Worm (Caenorhabditis elegans) whole organism, mixed stage, embryonic: ENCODE results near the gene lips-11.

ENCODE experiments used
- cnd-1 ChIP-seq: fragments of 200-800 bp; sonication (Bioruptor generic); optimal IDR thresholded peaks from 2 replicates; lab custom pipeline; 2018; ENCODE audit warnings: mild to moderate bottlenecking, missing genetic modification characterization, missing compliant biosample characterization
- lsy-2 ChIP-seq: fragments of 150-350 bp; optimal IDR thresholded peaks from 2 replicates; lab custom pipeline; 2014; ENCODE audit warnings: missing biosample characterization, missing genetic modification characterization
- mls-2 ChIP-seq: sonication (generic microtip); optimal IDR thresholded peaks from 2 replicates; lab custom pipeline; 2016; ENCODE audit warnings: mild to moderate bottlenecking, missing genetic modification characterization, moderate library complexity, missing compliant biosample characterization
- nhr-237 ChIP-seq: fragments of 150-350 bp; optimal IDR thresholded peaks from 2 replicates; lab custom pipeline; 2014; ENCODE audit warnings: missing biosample characterization, missing genetic modification characterization
- nhr-28 ChIP-seq: fragments of 150-350 bp; optimal IDR thresholded peaks from 2 replicates; lab custom pipeline; 2014; ENCODE audit warnings: missing biosample characterization, missing genetic modification characterization
- pha-4 ChIP-seq: fragments of 150-350 bp; optimal IDR thresholded peaks from 2 replicates; lab custom pipeline; 2018; ENCODE audit warnings: missing biosample characterization, missing genetic modification reagents, missing genetic modification characterization
- unc-39 ChIP-seq: fragments of 150-350 bp; optimal IDR thresholded peaks from 2 replicates; lab custom pipeline; 2014; ENCODE audit warnings: missing biosample characterization, missing genetic modification characterization

DNA sequence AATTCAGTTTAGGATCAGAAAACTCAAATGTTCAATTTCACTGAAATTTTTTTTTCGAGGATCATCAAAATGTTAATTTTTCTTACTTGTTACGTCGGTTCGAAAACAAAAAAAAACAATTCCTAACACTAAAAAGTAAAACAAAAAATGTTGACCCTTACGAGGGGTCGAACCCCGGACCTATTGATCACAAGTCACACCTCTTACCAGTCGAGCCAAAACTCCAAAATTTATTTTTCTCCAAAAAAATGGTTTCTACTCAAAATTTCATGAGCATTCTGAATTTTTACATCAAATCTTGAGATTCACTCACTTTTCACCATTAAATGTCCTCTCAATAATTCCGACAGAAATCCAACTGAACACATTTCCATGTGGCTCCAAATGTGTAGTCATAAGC is 8.6 kb downstream of the lips-11 start:
- TF ChIP-seq unc-39 (no peak), pha-4 (tag; lab: Kevin White, UChicago) (no peak), nhr-28 (tag; lab: Kevin White, UChicago) (no peak), cnd-1 (no peak), lsy-2 (tag; lab: Kevin White, UChicago) (no peak), mls-2 (tag; lab: Kevin White, UChicago) (no peak), nhr-237 (tag; lab: Kevin White, UChicago) (no peak)
